Worm (Caenorhabditis elegans) whole organism, mixed stage, embryonic: ENCODE measurements around the gene hal-3.

Source experiments
- lsy-2 ChIP-seq: fragments of 150-350 bp; optimal IDR thresholded peaks from 2 replicates; lab custom pipeline; 2014; ENCODE audit warnings: missing biosample characterization, missing genetic modification characterization
- mep-1 ChIP-seq: fragments of 150-350 bp; optimal IDR thresholded peaks from 2 replicates; lab custom pipeline; 2017; ENCODE audit warnings: missing biosample characterization, missing genetic modification reagents, missing genetic modification characterization, inconsistent platforms
- nhr-28 ChIP-seq: fragments of 150-350 bp; optimal IDR thresholded peaks from 2 replicates; lab custom pipeline; 2014; ENCODE audit warnings: missing biosample characterization, missing genetic modification characterization
- unc-62 ChIP-seq: fragments of 150-350 bp; optimal IDR thresholded peaks from 2 replicates; lab custom pipeline; 2014; ENCODE audit warnings: missing biosample characterization, missing genetic modification reagents, missing genetic modification characterization

ce11 chrII:9574406-9574805, 42.5 kb downstream of the hal-3 start:
- TF ChIP-seq unc-62 (GFP tag; lab: Kevin White, UChicago): no peak
- TF ChIP-seq nhr-28 (tag; lab: Kevin White, UChicago): no peak
- TF ChIP-seq mep-1: no peak
- no peak for TF ChIP-seq lsy-2 (tag; lab: Kevin White, UChicago)
